Worm (Caenorhabditis elegans): Measurements from ENCODE around the gene C07G1.15.

Gene C07G1.15

ce11 chrIV:8130131-8130611, 39.6 kb upstream of the C07G1.15 start, which contains the start of the genes ndub-11 and moc-3:
Gene ndub-11, minus strand, starts transcription at chrIV:8130231.
Gene moc-3, plus strand, starts transcription at chrIV:8130561.
- TF ChIP-seq T26A8.4 (GFP tag; IDR thresholded peaks at IDR 0.05) (no peak), aha-1 (tag) (peak; percentile 13), F26F4.8 (GFP tag; conservative IDR thresholded peaks at IDR 0.05) (no peak), ceh-44 (GFP tag; IDR thresholded peaks at IDR 0.05) (no peak), mes-2 (tag; optimal IDR thresholded peaks at IDR 0.05; ENCODE audit: poor library complexity, severe bottlenecking) (peak; percentile 26), lin-38 (GFP tag; IDR thresholded peaks at IDR 0.05) (peak; percentile 73), F44E2.7 (GFP tag; IDR thresholded peaks at IDR 0.05) (no peak), mep-1 (tag; optimal IDR thresholded peaks at IDR 0.05) (no peak)

ce11 chrIV:8133536-8133935, 36.2 kb upstream of the C07G1.15 start, which contains the start of gene sph-1:
Gene sph-1, minus strand, starts transcription at chrIV:8133558.
- TF ChIP-seq nhr-48 (tag; optimal IDR thresholded peaks at IDR 0.05) (no peak), zag-1 (tag; optimal IDR thresholded peaks at IDR 0.05) (no peak), egl-43 (GFP tag; IDR thresholded peaks at IDR 0.05) (no peak), zfp-3 (GFP tag; conservative IDR thresholded peaks at IDR 0.05) (no peak), fos-1 (tag; optimal IDR thresholded peaks at IDR 0.05) (no peak), dmd-8 (GFP tag; IDR thresholded peaks at IDR 0.05) (no peak), rbr-2 (tag; optimal IDR thresholded peaks at IDR 0.05) (no peak), aha-1 (tag) (no peak), daf-8 (GFP tag; IDR thresholded peaks at IDR 0.05) (no peak), pqm-1 (tag; optimal IDR thresholded peaks at IDR 0.05) (peak; percentile 63), ZK337.2 (GFP tag; IDR thresholded peaks at IDR 0.05) (no peak), mep-1 (tag; optimal IDR thresholded peaks at IDR 0.05) (peak; percentile 75), F26F4.8 (GFP tag; conservative IDR thresholded peaks at IDR 0.05) (no peak), lim-7 (GFP tag; IDR thresholded peaks at IDR 0.05) (no peak), daf-19 (GFP tag; conservative IDR thresholded peaks at IDR 0.05) (no peak), nhr-41 (GFP tag; IDR thresholded peaks at IDR 0.05) (no peak), arid-1 (GFP tag; conservative IDR thresholded peaks at IDR 0.05) (no peak), lin-29 (GFP tag; IDR thresholded peaks at IDR 0.05) (no peak), F37D6.2 (tag; optimal IDR thresholded peaks at IDR 0.05) (no peak), lin-15B (tag; optimal IDR thresholded peaks at IDR 0.05) (no peak), unc-130 (GFP tag; optimal IDR thresholded peaks at IDR 0.05) (no peak), nhr-111 (GFP tag; optimal IDR thresholded peaks at IDR 0.05) (no peak), nhr-6 (tag; optimal IDR thresholded peaks at IDR 0.05) (peak; percentile 31), nhr-102 (tag; optimal IDR thresholded peaks at IDR 0.05) (peak; percentile 49), F10B5.3 (tag; optimal IDR thresholded peaks at IDR 0.05) (no peak), mdl-1 (tag; optimal IDR thresholded peaks at IDR 0.05) (peak in 1 of 2 experiments; percentile 39), duxl-1 (tag; optimal IDR thresholded peaks at IDR 0.05; ENCODE audit: poor library complexity) (no peak), T26A8.4 (GFP tag; IDR thresholded peaks at IDR 0.05) (no peak), saeg-2 (GFP tag; IDR thresholded peaks at IDR 0.05) (no peak), snpc-1.2 (GFP tag; IDR thresholded peaks at IDR 0.05) (no peak), ztf-11 (tag; optimal IDR thresholded peaks at IDR 0.05) (no peak), lin-1 (GFP tag; IDR thresholded peaks at IDR 0.05) (no peak), Y48G9A.11 (GFP tag; IDR thresholded peaks at IDR 0.05) (no peak), tag-97 (GFP tag; IDR thresholded peaks at IDR 0.05) (no peak), ceh-28 (tag; optimal IDR thresholded peaks at IDR 0.05) (no peak), aly-2 (tag; optimal IDR thresholded peaks at IDR 0.05) (no peak), zfp-2 (tag; optimal IDR thresholded peaks at IDR 0.05) (no peak), snpc-4 (tag; optimal IDR thresholded peaks at IDR 0.05) (no peak), Y75B8A.6 (GFP tag; IDR thresholded peaks at IDR 0.05) (no peak), madf-9 (GFP tag; conservative IDR thresholded peaks at IDR 0.05) (no peak), zip-2 (tag; optimal IDR thresholded peaks at IDR 0.05) (no peak), nhr-42 (GFP tag; IDR thresholded peaks at IDR 0.05) (no peak), dmd-6 (GFP tag; IDR thresholded peaks at IDR 0.05) (peak; percentile 45; the same call in 1 of the 2 replicates), zip-11 (GFP tag; IDR thresholded peaks at IDR 0.05) (no peak), ctbp-1 (GFP tag; IDR thresholded peaks at IDR 0.05) (no peak), nhr-237 (tag; optimal IDR thresholded peaks at IDR 0.05) (no peak), dmd-9 (GFP tag; IDR thresholded peaks at IDR 0.05) (no peak)

Data from whole organism, L4 larva.